Worm (Caenorhabditis elegans) whole organism, L4/young adult: ENCODE results near the gene Y44A6D.3.

ENCODE experiments used
- dao-5 ChIP-seq: sonication (generic microtip); optimal IDR thresholded peaks from 2 replicates; lab custom pipeline; 2016; ENCODE audit warnings: missing genotype, missing genetic modification characterization, moderate library complexity, missing compliant biosample characterization
- him-1 ChIP-seq: sonication (generic microtip); optimal IDR thresholded peaks from 2 replicates; lab custom pipeline; 2016; ENCODE audit warnings: missing genotype, missing genetic modification reagents, missing genetic modification characterization, missing compliant biosample characterization

DNA sequence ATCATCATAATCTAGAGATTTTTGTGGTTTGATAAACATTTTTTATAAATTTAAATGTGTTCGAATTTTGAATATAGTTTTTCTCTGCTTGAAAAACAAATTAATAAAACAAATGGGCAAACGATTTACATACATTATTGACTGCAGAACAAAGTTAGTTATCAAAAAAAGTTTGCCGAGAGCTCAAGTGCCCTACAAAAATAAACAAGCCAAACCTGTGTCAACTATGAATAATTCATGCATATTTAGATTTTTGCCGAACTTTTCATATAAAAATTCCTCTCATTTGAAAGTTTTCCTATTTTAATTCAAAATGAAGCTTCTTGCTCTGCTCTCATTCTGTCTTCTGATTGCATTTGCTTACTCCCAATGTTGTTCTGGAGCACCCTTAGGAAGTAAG lies 23.6 kb upstream of the Y44A6D.3 start, which contains the start of gene sshk-1:
- no peak for TF ChIP-seq him-1 (tag; lab: Kevin White, UChicago)
- no peak for TF ChIP-seq dao-5 (tag; lab: Kevin White, UChicago)
